Worm (Caenorhabditis elegans): Measurements from ENCODE around the gene D1086.10.

DNA sequence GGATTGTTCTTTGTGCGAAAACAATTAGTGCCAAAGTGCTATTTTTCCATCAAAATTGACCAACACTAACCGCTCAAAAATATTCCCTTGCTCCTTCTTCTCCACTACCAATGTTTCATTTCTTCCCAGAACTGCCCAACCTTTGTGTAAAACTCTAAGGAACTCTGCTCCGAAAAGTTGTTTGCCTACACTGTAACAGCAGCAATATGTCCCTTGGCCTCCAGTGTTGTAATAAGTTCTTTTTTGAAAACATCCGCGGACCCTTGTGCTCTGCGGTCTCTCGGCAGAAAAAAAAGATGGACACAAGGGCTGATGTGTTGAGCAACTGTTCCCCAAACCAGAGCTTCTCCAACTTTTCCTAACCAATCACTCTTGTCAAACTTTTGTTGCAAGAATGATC lies 18.3 kb downstream of the D1086.10 start, which contains the start of gene D1086.12:
- TF ChIP-seq tab-1 (GFP tag; IDR thresholded peaks at IDR 0.05) (no peak), med-1 (GFP tag; optimal IDR thresholded peaks at IDR 0.05; ENCODE audit: insufficient read depth) (no peak), ztf-23 (GFP tag; IDR thresholded peaks at IDR 0.05) (no peak), ztf-29 (GFP tag; IDR thresholded peaks at IDR 0.05) (no peak), klf-2 (GFP tag; conservative IDR thresholded peaks at IDR 0.05) (no peak), T22C8.4 (GFP tag; IDR thresholded peaks at IDR 0.05) (no peak), flt-1 (GFP tag; IDR thresholded peaks at IDR 0.05) (no peak)

Data from whole organism, midembryonic.